Fruit fly (Drosophila melanogaster): ENCODE data around the gene CG5676.
A peak's percentile ranks its signal among the peaks of the same experiment; 100 is the strongest.

Gene CG5676

dm6 chr2L:10238726-10239652 lies 16.7 kb downstream of the CG5676 start, which contains the start of gene me31B (continued):
- TF ChIP-seq CG13424 (tag; optimal IDR thresholded peaks at IDR 0.05) = no peak
- no peak for TF ChIP-seq Doc3 (GFP tag; IDR thresholded peaks at IDR 0.05; ENCODE audit: partially characterized antibody)
- no peak for TF ChIP-seq CG4854 (GFP tag; optimal IDR thresholded peaks at IDR 0.05)
- no peak for TF ChIP-seq tll (GFP tag; optimal IDR thresholded peaks at IDR 0.05)
- no peak for TF ChIP-seq CG14860 (GFP tag; IDR thresholded peaks at IDR 0.05; ENCODE audit: partially characterized antibody)
- peak in 1 of 2 experiments; percentile 15 for TF ChIP-seq Pdp1 (GFP tag; optimal IDR thresholded peaks at IDR 0.05)
- TF ChIP-seq CG18262 (tag; optimal IDR thresholded peaks at IDR 0.05) = peak; percentile 15
- no peak for TF ChIP-seq run (tag; optimal IDR thresholded peaks at IDR 0.05)
- TF ChIP-seq chif (GFP tag; optimal IDR thresholded peaks at IDR 0.05) = no peak
- TF ChIP-seq CG8290 (GFP tag; optimal IDR thresholded peaks at IDR 0.05) = no peak
- peak in 1 of 2 experiments; percentile 41 for TF ChIP-seq CG8290 (tag; optimal IDR thresholded peaks at IDR 0.05)
- TF ChIP-seq Myb (GFP tag; optimal IDR thresholded peaks at IDR 0.05) = no peak
- no peak for TF ChIP-seq CG12769 (tag; optimal IDR thresholded peaks at IDR 0.05)
- no peak for TF ChIP-seq CG13123 (GFP tag; optimal IDR thresholded peaks at IDR 0.05)
- no peak for TF ChIP-seq CG12744 (GFP tag; optimal IDR thresholded peaks at IDR 0.05)
- no peak for TF ChIP-seq Poxn (GFP tag; IDR thresholded peaks at IDR 0.05)
- TF ChIP-seq luna (GFP tag; optimal IDR thresholded peaks at IDR 0.05) = no peak
- peak; percentile 75; the same call in 2 of the 3 replicates for TF ChIP-seq row (GFP tag; IDR thresholded peaks at IDR 0.05)
- TF ChIP-seq CG17359 (tag; optimal IDR thresholded peaks at IDR 0.05) = no peak
- TF ChIP-seq H15 (GFP tag; IDR thresholded peaks at IDR 0.05) = no peak
- no peak for TF ChIP-seq CG3838 (GFP tag; optimal IDR thresholded peaks at IDR 0.05)
- no peak for TF ChIP-seq zfh2 (GFP tag; optimal IDR thresholded peaks at IDR 0.05)
- no peak for TF ChIP-seq CG1602 (GFP tag; optimal IDR thresholded peaks at IDR 0.05)
- TF ChIP-seq Dad (GFP tag; optimal IDR thresholded peaks at IDR 0.05) = no peak
- TF ChIP-seq CG13287 (GFP tag; IDR thresholded peaks at IDR 0.05; ENCODE audit: partially characterized antibody) = no peak
- TF ChIP-seq CG15514 (GFP tag; optimal IDR thresholded peaks at IDR 0.05) = no peak
- TF ChIP-seq Doc2 (GFP tag; IDR thresholded peaks at IDR 0.05) = no peak
- no peak for TF ChIP-seq CG16779 (GFP tag; IDR thresholded peaks at IDR 0.05)
- TF ChIP-seq Gug (GFP tag; IDR thresholded peaks at IDR 0.05) = no peak
- no peak for TF ChIP-seq slou (GFP tag; optimal IDR thresholded peaks at IDR 0.05)
- TF ChIP-seq abd-A (tag; optimal IDR thresholded peaks at IDR 0.05) = no peak
- no peak for TF ChIP-seq lab (GFP tag; optimal IDR thresholded peaks at IDR 0.05)
- TF ChIP-seq disco-r (GFP tag; optimal IDR thresholded peaks at IDR 0.05) = no peak
- peak; percentile 90 for TF ChIP-seq pfk (GFP tag; optimal IDR thresholded peaks at IDR 0.05)
- no peak for TF ChIP-seq CG14050 (GFP tag; IDR thresholded peaks at IDR 0.05)
- no peak for TF ChIP-seq CG9817 (tag; optimal IDR thresholded peaks at IDR 0.05)
- TF ChIP-seq CG6765 (GFP tag; optimal IDR thresholded peaks at IDR 0.05) = no peak
- TF ChIP-seq Hr3 (GFP tag; optimal IDR thresholded peaks at IDR 0.05) = no peak
- no peak for TF ChIP-seq chinmo (GFP tag; IDR thresholded peaks at IDR 0.05; ENCODE audit: partially characterized antibody)
- no peak for TF ChIP-seq Fer2 (tag; optimal IDR thresholded peaks at IDR 0.05)
- TF ChIP-seq aop (GFP tag; IDR thresholded peaks at IDR 0.05) = no peak
- TF ChIP-seq fu2 (GFP tag; optimal IDR thresholded peaks at IDR 0.05) = no peak
- no peak for TF ChIP-seq Sry-β (GFP tag; optimal IDR thresholded peaks at IDR 0.05)
- no peak for TF ChIP-seq CG15696 (tag; optimal IDR thresholded peaks at IDR 0.05)
- no peak for TF ChIP-seq knrl (GFP tag; IDR thresholded peaks at IDR 0.05; ENCODE audit: partially characterized antibody)
- TF ChIP-seq D19A (tag; optimal IDR thresholded peaks at IDR 0.05) = no peak
- TF ChIP-seq CG11560 (tag; IDR thresholded peaks at IDR 0.05) = no peak
- TF ChIP-seq B-H2 (GFP tag; optimal IDR thresholded peaks at IDR 0.05) = no peak
- TF ChIP-seq jumu (GFP tag; optimal IDR thresholded peaks at IDR 0.05) = no peak

Measured in whole organism, embryonic.